Worm (Caenorhabditis elegans): Measurements from ENCODE around the gene fbxa-139.
"Not testable (repeated sequence)": the region's sequence is repeated elsewhere in the genome, so short reads cannot be mapped to it uniquely, and the experiment has no call there.

The fbxa-139 gene

ce11 chrV:15594573-15594972, at the start of gene fbxa-139:
Gene fbxa-139 (minus strand): TSS chrV:15594673.
- no peak for TF ChIP-seq hmg-4 (GFP tag; optimal IDR thresholded peaks at IDR 0.05)
- no peak for TF ChIP-seq scrt-1 (GFP tag; IDR thresholded peaks at IDR 0.05)

DNA sequence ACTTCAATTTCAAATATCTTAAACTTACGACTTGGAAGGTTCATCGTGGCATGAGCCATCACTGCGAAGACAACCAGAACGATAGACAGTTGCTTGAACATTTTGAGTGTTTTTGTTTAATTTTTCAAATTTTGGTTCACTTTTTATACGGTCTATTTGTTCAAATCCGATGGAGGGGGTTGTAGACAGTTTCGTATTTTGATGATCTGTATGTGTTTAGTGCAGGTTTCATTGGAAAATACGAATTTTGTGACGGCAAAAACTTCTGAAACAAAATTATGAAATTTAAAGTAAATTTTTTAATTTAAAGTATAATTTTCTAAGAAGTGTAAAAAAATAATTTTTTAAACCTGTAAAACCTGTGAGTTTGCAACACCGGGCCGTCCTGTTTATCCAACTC, 48.7 kb upstream of the fbxa-139 start, which contains the start of gene C55A1.4:
C55A1.4 (minus strand) TSS at position 101 of the 400 bp plus-strand sequence.
- not testable (repeated sequence) for TF ChIP-seq flt-1 (GFP tag; IDR thresholded peaks at IDR 0.05); tbx-11 (GFP tag; IDR thresholded peaks at IDR 0.05); F13C5.2 (tag; optimal IDR thresholded peaks at IDR 0.05)

ce11 chrV:15638853-15639252, 44.4 kb upstream of the fbxa-139 start, which contains the start of gene srz-44:
Gene srz-44 (minus strand): TSS chrV:15638953.
- no peak for TF ChIP-seq hnd-1 (tag; optimal IDR thresholded peaks at IDR 0.05)
- no peak for TF ChIP-seq ceh-36 (tag; optimal IDR thresholded peaks at IDR 0.05)
- TF ChIP-seq F13C5.2 (tag; optimal IDR thresholded peaks at IDR 0.05) = no peak

DNA sequence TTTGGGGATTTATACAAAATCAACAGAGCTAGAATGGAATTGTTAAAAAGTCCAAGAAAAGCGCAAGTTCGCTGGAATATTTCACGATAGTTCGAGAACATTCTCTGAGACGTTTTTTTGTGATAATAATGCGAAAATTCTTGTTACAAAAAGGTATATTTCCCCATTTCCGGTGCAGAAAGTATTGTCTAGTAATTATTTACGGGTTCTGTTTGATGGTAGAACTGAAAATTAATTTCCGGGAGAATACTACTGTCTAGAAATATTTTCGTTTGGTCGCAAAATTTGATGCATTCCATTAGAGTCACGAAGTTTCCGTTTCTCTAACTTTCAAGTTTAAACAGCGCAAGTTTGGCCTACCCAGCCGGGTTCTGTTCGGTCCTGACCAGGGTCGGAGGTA, 35.1 kb upstream of the fbxa-139 start, which contains the start of gene str-248:
str-248 (minus strand) TSS at position 101 of the 400 bp plus-strand sequence.
- TF ChIP-seq scrt-1 (GFP tag; IDR thresholded peaks at IDR 0.05) = no peak

ce11 chrV:15625561-15625960, 31.1 kb upstream of the fbxa-139 start, which contains the start of gene C55A1.11:
Gene C55A1.11 (plus strand): TSS chrV:15625861.
- no peak for TF ChIP-seq hnd-1 (tag; optimal IDR thresholded peaks at IDR 0.05)
- TF ChIP-seq tra-4 (tag; optimal IDR thresholded peaks at IDR 0.05) = no peak
- no peak for TF ChIP-seq tbx-11 (GFP tag; IDR thresholded peaks at IDR 0.05)
- no peak for TF ChIP-seq ets-7 (tag; optimal IDR thresholded peaks at IDR 0.05)
- TF ChIP-seq F13C5.2 (tag; optimal IDR thresholded peaks at IDR 0.05) = no peak
- no peak for TF ChIP-seq ceh-13 (GFP tag; optimal IDR thresholded peaks at IDR 0.05)
- TF ChIP-seq ceh-36 (tag; optimal IDR thresholded peaks at IDR 0.05) = no peak
- TF ChIP-seq pes-1 (GFP tag; IDR thresholded peaks at IDR 0.05) = no peak
- TF ChIP-seq B0310.2 (tag; optimal IDR thresholded peaks at IDR 0.05) = no peak
- no peak for TF ChIP-seq sea-1 (GFP tag; conservative IDR thresholded peaks at IDR 0.05)
- TF ChIP-seq scrt-1 (GFP tag; IDR thresholded peaks at IDR 0.05) = no peak
- TF ChIP-seq ama-1 (optimal IDR thresholded peaks at IDR 0.05) = no peak
- no peak for TF ChIP-seq hmg-4 (GFP tag; optimal IDR thresholded peaks at IDR 0.05)
- no peak for TF ChIP-seq tbx-37 (GFP tag; conservative IDR thresholded peaks at IDR 0.05)
- TF ChIP-seq hmbx-1 (tag; optimal IDR thresholded peaks at IDR 0.05) = no peak

ce11 chrV:15621518-15621917, 27.0 kb upstream of the fbxa-139 start, which contains the start of gene C55A1.1:
Gene C55A1.1 (plus strand): TSS chrV:15621818.
- TF ChIP-seq flt-1 (GFP tag; IDR thresholded peaks at IDR 0.05) = no peak
- no peak for TF ChIP-seq tbx-37 (GFP tag; conservative IDR thresholded peaks at IDR 0.05)
- no peak for TF ChIP-seq sea-1 (GFP tag; conservative IDR thresholded peaks at IDR 0.05)

ce11 chrV:15614534-15614933, 20.1 kb upstream of the fbxa-139 start:
- TF ChIP-seq ama-1 (optimal IDR thresholded peaks at IDR 0.05) = no peak
- TF ChIP-seq flt-1 (GFP tag; IDR thresholded peaks at IDR 0.05) = no peak
- no peak for TF ChIP-seq B0310.2 (tag; optimal IDR thresholded peaks at IDR 0.05)
- no peak for TF ChIP-seq scrt-1 (GFP tag; IDR thresholded peaks at IDR 0.05)
- TF ChIP-seq tra-4 (tag; optimal IDR thresholded peaks at IDR 0.05) = no peak
- TF ChIP-seq hmbx-1 (tag; optimal IDR thresholded peaks at IDR 0.05) = no peak
- TF ChIP-seq tbx-37 (GFP tag; conservative IDR thresholded peaks at IDR 0.05) = no peak
- no peak for TF ChIP-seq pes-1 (GFP tag; IDR thresholded peaks at IDR 0.05)
- TF ChIP-seq ceh-13 (GFP tag; optimal IDR thresholded peaks at IDR 0.05) = no peak

DNA sequence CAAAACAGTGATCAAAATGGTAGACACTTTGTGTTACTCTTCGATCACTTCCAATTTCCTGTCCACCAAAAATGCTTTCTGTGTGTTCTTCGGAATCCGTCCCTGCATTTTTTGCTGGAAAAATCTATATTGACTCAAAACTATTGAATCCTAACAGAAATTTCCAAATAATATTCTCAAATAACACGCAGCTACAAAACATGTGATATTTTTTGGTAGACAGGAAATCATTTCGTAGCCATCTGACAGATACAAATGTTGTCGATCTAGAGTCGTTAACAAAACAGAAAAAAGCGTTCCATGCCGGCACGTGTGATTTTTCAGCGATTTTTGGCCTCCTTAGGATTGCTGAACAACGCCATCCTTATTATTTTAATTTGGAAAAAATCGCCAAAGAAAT, 18.4 kb upstream of the fbxa-139 start, which contains the start of gene str-263:
str-263 (plus strand) TSS at position 301 of the 400 bp plus-strand sequence.
- no peak for TF ChIP-seq tra-4 (tag; optimal IDR thresholded peaks at IDR 0.05)
- no peak for TF ChIP-seq hmg-4 (GFP tag; optimal IDR thresholded peaks at IDR 0.05)
- no peak for TF ChIP-seq flt-1 (GFP tag; IDR thresholded peaks at IDR 0.05)
- TF ChIP-seq ama-1 (optimal IDR thresholded peaks at IDR 0.05) = no peak
- no peak for TF ChIP-seq tbx-37 (GFP tag; conservative IDR thresholded peaks at IDR 0.05)
- TF ChIP-seq hmbx-1 (tag; optimal IDR thresholded peaks at IDR 0.05) = no peak
- no peak for TF ChIP-seq ceh-36 (tag; optimal IDR thresholded peaks at IDR 0.05)
- no peak for TF ChIP-seq sea-1 (GFP tag; conservative IDR thresholded peaks at IDR 0.05)
- no peak for TF ChIP-seq ceh-13 (GFP tag; optimal IDR thresholded peaks at IDR 0.05)
- TF ChIP-seq aly-1 (tag; optimal IDR thresholded peaks at IDR 0.05) = no peak
- no peak for TF ChIP-seq tbx-11 (GFP tag; IDR thresholded peaks at IDR 0.05)
- TF ChIP-seq B0310.2 (tag; optimal IDR thresholded peaks at IDR 0.05) = no peak

DNA sequence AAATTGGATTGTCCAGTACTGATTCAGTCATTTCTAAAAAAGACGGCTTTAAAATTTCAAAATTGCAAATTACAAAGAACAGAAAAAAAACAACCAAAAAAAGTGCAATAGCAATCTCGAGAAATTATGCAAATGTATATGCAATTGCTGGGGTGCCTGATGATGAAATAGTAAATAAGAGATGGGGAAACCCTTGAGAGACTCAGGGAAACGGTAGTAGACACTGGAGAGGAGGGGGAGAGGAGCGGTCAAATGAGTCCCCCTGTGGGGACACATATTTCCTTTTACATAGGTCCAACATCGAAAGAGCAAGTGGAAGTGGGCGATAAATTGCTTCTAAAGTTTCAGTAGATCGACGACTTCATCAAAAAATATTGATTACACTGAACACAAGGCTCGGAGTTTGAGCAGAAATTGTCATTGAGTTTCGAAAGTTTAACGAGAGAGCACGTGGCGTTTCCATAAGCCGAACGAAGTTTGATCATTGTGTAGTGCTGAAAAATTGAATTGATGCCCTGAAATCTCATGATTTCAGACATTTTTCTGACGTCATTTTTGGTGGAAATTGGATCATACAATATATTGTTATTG, 16.0 kb upstream of the fbxa-139 start, which contains the start of the genes fbxa-153 and str-12:
fbxa-153 (minus strand) TSS at position 35 of the 591 bp plus-strand sequence.
str-12 (plus strand) TSS at position 541 of the 591 bp plus-strand sequence.
- TF ChIP-seq aly-1 (tag; optimal IDR thresholded peaks at IDR 0.05) (no peak), F13C5.2 (tag; optimal IDR thresholded peaks at IDR 0.05) (peak; percentile 9), hmg-4 (GFP tag; optimal IDR thresholded peaks at IDR 0.05) (peak; percentile 16), sea-1 (GFP tag; conservative IDR thresholded peaks at IDR 0.05) (0 out of 2 replicates have a peak, but pooled peaks have one; percentile 19)
